Worm (Caenorhabditis elegans) whole organism, young adult: Measurements from ENCODE around the gene srz-102.

Experiments used
- B0261.1 ChIP-seq: sonication (generic microtip); optimal IDR thresholded peaks from 2 replicates; lab custom pipeline; 2016; ENCODE audit warnings: mild to moderate bottlenecking, missing genetic modification characterization, moderate library complexity, missing compliant biosample characterization
- B0336.3 ChIP-seq: fragments of 200-800 bp; sonication (Bioruptor generic); IDR thresholded peaks from 2 replicates; pipeline ENCODE4 v1.3.6; 2022; ENCODE audit warnings: missing genetic modification characterization, missing compliant biosample characterization
- D2030.7 ChIP-seq: fragments of 200-800 bp; sonication (Bioruptor generic); IDR thresholded peaks from 2 replicates; pipeline ENCODE4 v1.3.6; 2022; ENCODE audit warnings: missing genetic modification reagents, missing genetic modification characterization, missing compliant biosample characterization
- F23B12.7 ChIP-seq: sonication (generic microtip); optimal IDR thresholded peaks from 2 replicates; lab custom pipeline; 2017; ENCODE audit warnings: missing genetic modification characterization, mild to moderate bottlenecking, missing compliant biosample characterization, antibody characterized with exemption, moderate library complexity; ENCODE audit not compliant: insufficient read depth
- F55B11.4 ChIP-seq: sonication (generic microtip); optimal IDR thresholded peaks from 2 replicates; lab custom pipeline; 2016; ENCODE audit warnings: missing compliant biosample characterization, missing genetic modification characterization, borderline replicate concordance; ENCODE audit not compliant: insufficient read depth
- F57A8.1 ChIP-seq: fragments of 200-800 bp; sonication (Bioruptor generic); optimal IDR thresholded peaks from 2 replicates; lab custom pipeline; 2018; ENCODE audit warnings: mild to moderate bottlenecking, missing genetic modification characterization, moderate library complexity, missing compliant biosample characterization
- T07F8.4 ChIP-seq: sonication (generic microtip); optimal IDR thresholded peaks from 2 replicates; lab custom pipeline; 2016; ENCODE audit warnings: mild to moderate bottlenecking, missing genetic modification characterization, moderate library complexity, missing compliant biosample characterization
- ZK185.1 ChIP-seq: sonication (generic microtip); optimal IDR thresholded peaks from 2 replicates; lab custom pipeline; 2016; ENCODE audit warnings: mild to moderate bottlenecking, missing genetic modification characterization, missing compliant biosample characterization; ENCODE audit not compliant: poor library complexity, severe bottlenecking
- attf-6 ChIP-seq: fragments of 200-800 bp; sonication (Bioruptor generic); IDR thresholded peaks from 2 replicates; pipeline ENCODE4 v1.3.6; 2022; ENCODE audit warnings: missing genetic modification reagents, missing genetic modification characterization, missing compliant biosample characterization
- cebp-1 ChIP-seq, 2 experiments: fragments of 200-800 bp in 1 of 2; sonication (Bioruptor generic) in 1 of 2; sonication (generic microtip) in 1 of 2; IDR thresholded peaks in 1 of 2; optimal IDR thresholded peaks in 1 of 2; 2 replicates each; pipeline versions ENCODE4 v1.3.6 to Lab custom; 2017 to 2022; ENCODE audit warnings: missing compliant biosample characterization in 2 of 2, missing genetic modification characterization in 2 of 2, mild to moderate bottlenecking in 1 of 2, missing genetic modification reagents in 1 of 2, moderate library complexity in 1 of 2
- ceh-100 ChIP-seq: fragments of 200-800 bp; sonication (Bioruptor generic); IDR thresholded peaks from 2 replicates; pipeline ENCODE4 v1.3.6; 2022; ENCODE audit warnings: missing genetic modification reagents, missing genetic modification characterization, missing compliant biosample characterization
- die-1 ChIP-seq: sonication (generic microtip); optimal IDR thresholded peaks from 2 replicates; lab custom pipeline; 2016; ENCODE audit warnings: missing genotype, mild to moderate bottlenecking, missing genetic modification characterization, missing compliant biosample characterization
- dox-1 ChIP-seq: fragments of 200-800 bp; sonication (Bioruptor generic); IDR thresholded peaks from 2 replicates; pipeline ENCODE4 v1.3.6; 2022; ENCODE audit warnings: missing genetic modification reagents, missing genetic modification characterization, missing compliant biosample characterization
- him-1 ChIP-seq: sonication (generic microtip); optimal IDR thresholded peaks from 2 replicates; lab custom pipeline; 2016; ENCODE audit warnings: missing genotype, missing genetic modification reagents, missing genetic modification characterization, missing compliant biosample characterization
- hmg-1.2 ChIP-seq: fragments of 200-800 bp; sonication (Bioruptor generic); IDR thresholded peaks from 2 replicates; pipeline ENCODE4 v1.3.6; 2022; ENCODE audit warnings: missing genetic modification reagents, missing genetic modification characterization, missing compliant biosample characterization
- hsf-1 ChIP-seq: fragments of 200-800 bp; sonication (Bioruptor generic); IDR thresholded peaks from 2 replicates; pipeline ENCODE4 v1.3.6; 2022; ENCODE audit warnings: missing genetic modification reagents, missing genetic modification characterization, missing compliant biosample characterization
- let-607 ChIP-seq, 2 experiments: fragments of 200-800 bp in 1 of 2; sonication (Bioruptor generic) in 1 of 2; sonication (generic microtip) in 1 of 2; optimal IDR thresholded peaks; 2 replicates each; lab custom pipeline; 2016 to 2018; ENCODE audit warnings: mild to moderate bottlenecking in 2 of 2, missing compliant biosample characterization in 2 of 2, missing genetic modification characterization in 2 of 2, moderate library complexity in 2 of 2, missing genotype in 1 of 2
- lin-26 ChIP-seq: fragments of 200-800 bp; sonication (Bioruptor generic); IDR thresholded peaks from 2 replicates; pipeline ENCODE4 v1.3.6; 2022; ENCODE audit warnings: missing genetic modification reagents, missing genetic modification characterization, missing compliant biosample characterization
- lin-54 ChIP-seq: fragments of 200-800 bp; sonication (Bioruptor generic); optimal IDR thresholded peaks from 2 replicates; lab custom pipeline; 2018; ENCODE audit warnings: mild to moderate bottlenecking, missing genetic modification characterization, missing compliant biosample characterization
- lsy-27 ChIP-seq: sonication (generic microtip); optimal IDR thresholded peaks from 2 replicates; lab custom pipeline; 2017; ENCODE audit warnings: missing genetic modification characterization, mild to moderate bottlenecking, missing compliant biosample characterization, antibody characterized with exemption, missing genotype, borderline replicate concordance; ENCODE audit not compliant: insufficient read depth
- mes-4 ChIP-seq: sonication (generic microtip); optimal IDR thresholded peaks from 2 replicates; lab custom pipeline; 2016; ENCODE audit warnings: missing genotype, missing genetic modification characterization, missing compliant biosample characterization
- mxl-1 ChIP-seq: sonication (generic microtip); optimal IDR thresholded peaks from 2 replicates; lab custom pipeline; 2016; ENCODE audit warnings: missing genetic modification characterization, missing compliant biosample characterization
- nfyb-1 ChIP-seq: fragments of 200-800 bp; sonication (Bioruptor generic); IDR thresholded peaks from 2 replicates; pipeline ENCODE4 v1.3.6; 2022; ENCODE audit warnings: missing genetic modification reagents, missing genetic modification characterization, missing compliant biosample characterization
- nhr-120 ChIP-seq: fragments of 200-800 bp; sonication (Bioruptor generic); IDR thresholded peaks from 2 replicates; pipeline ENCODE4 v1.3.6; 2022; ENCODE audit warnings: missing genetic modification characterization, missing compliant biosample characterization
- nhr-80 ChIP-seq: sonication (generic microtip); optimal IDR thresholded peaks from 2 replicates; lab custom pipeline; 2016; ENCODE audit warnings: missing genetic modification characterization, missing compliant biosample characterization
- nhr-90 ChIP-seq: sonication (generic microtip); optimal IDR thresholded peaks from 2 replicates; lab custom pipeline; 2016; ENCODE audit warnings: missing genotype, mild to moderate bottlenecking, missing genetic modification characterization, missing compliant biosample characterization
- pbrm-1 ChIP-seq: fragments of 200-800 bp; sonication (Bioruptor generic); IDR thresholded peaks from 2 replicates; pipeline ENCODE4 v1.3.6; 2022; ENCODE audit warnings: missing genetic modification reagents, missing genetic modification characterization, missing compliant biosample characterization
- rcor-1 ChIP-seq: fragments of 200-800 bp; sonication (Bioruptor generic); IDR thresholded peaks from 2 replicates; pipeline ENCODE4 v1.3.6; 2022; ENCODE audit warnings: missing genetic modification reagents, missing genetic modification characterization, missing compliant biosample characterization
- rec-8 ChIP-seq, 2 experiments: sonication (generic microtip); optimal IDR thresholded peaks; 2 replicates each; lab custom pipeline; 2016; ENCODE audit warnings: mild to moderate bottlenecking in 2 of 2, missing genetic modification characterization in 2 of 2, missing genetic modification reagents in 2 of 2, missing genotype in 2 of 2, missing biosample characterization in 1 of 2, missing compliant biosample characterization in 1 of 2, moderate library complexity in 1 of 2
- repo-1 ChIP-seq: sonication (generic microtip); optimal IDR thresholded peaks from 2 replicates; lab custom pipeline; 2017; ENCODE audit warnings: mild to moderate bottlenecking, missing genetic modification characterization, missing compliant biosample characterization
- rpc-1 ChIP-seq, 2 experiments: fragments of 150-350 bp in 1 of 2; sonication (generic microtip) in 1 of 2; optimal IDR thresholded peaks; 2 replicates each; lab custom pipeline; 2014 to 2018; ENCODE audit warnings: missing biosample characterization in 1 of 2, missing genetic modification characterization in 1 of 2, missing genetic modification reagents in 1 of 2, missing genotype in 1 of 2
- sea-2 ChIP-seq: fragments of 200-800 bp; sonication (Bioruptor generic); IDR thresholded peaks from 2 replicates; pipeline ENCODE4 v1.3.6; 2022; ENCODE audit warnings: missing genetic modification characterization, missing compliant biosample characterization
- snpc-1.1 ChIP-seq: sonication (generic microtip); optimal IDR thresholded peaks from 2 replicates; lab custom pipeline; 2017; ENCODE audit warnings: missing genetic modification characterization, mild to moderate bottlenecking, missing compliant biosample characterization, antibody characterized with exemption, moderate library complexity, missing genotype, missing genetic modification reagents; ENCODE audit not compliant: insufficient read depth
- snpc-1.3 ChIP-seq: sonication (generic microtip); optimal IDR thresholded peaks from 2 replicates; lab custom pipeline; 2017; ENCODE audit warnings: missing genetic modification characterization, mild to moderate bottlenecking, missing compliant biosample characterization, antibody characterized with exemption, moderate library complexity, missing genotype, missing genetic modification reagents; ENCODE audit not compliant: insufficient read depth
- snpc-3.4 ChIP-seq: sonication (generic microtip); optimal IDR thresholded peaks from 2 replicates; lab custom pipeline; 2017; ENCODE audit warnings: missing genetic modification characterization, mild to moderate bottlenecking, missing compliant biosample characterization, antibody characterized with exemption, moderate library complexity, missing genotype, missing genetic modification reagents
- snpc-4 ChIP-seq, 5 experiments: fragments of 150-350 bp in 1 of 5; sonication (generic microtip) in 4 of 5; optimal IDR thresholded peaks; 2 replicates each; lab custom pipeline; 2014 to 2018; ENCODE audit warnings: missing genetic modification characterization in 5 of 5, missing biosample characterization in 3 of 5, antibody characterized with exemption in 2 of 5, mild to moderate bottlenecking in 2 of 5, missing compliant biosample characterization in 2 of 5, missing genotype in 2 of 5, moderate library complexity in 2 of 5, missing genetic modification reagents in 1 of 5
- tbp1 ChIP-seq: fragments of 200-800 bp; sonication (Bioruptor generic); optimal IDR thresholded peaks from 2 replicates; lab custom pipeline; 2018; ENCODE audit warnings: mild to moderate bottlenecking, missing genetic modification characterization, missing compliant biosample characterization
- tbx-9 ChIP-seq: sonication (generic microtip); optimal IDR thresholded peaks from 2 replicates; lab custom pipeline; 2016; ENCODE audit warnings: borderline replicate concordance, missing genetic modification characterization, inconsistent platforms, missing compliant biosample characterization
- unc-130 ChIP-seq: sonication (generic microtip); optimal IDR thresholded peaks from 2 replicates; lab custom pipeline; 2016; ENCODE audit warnings: missing genetic modification reagents, missing genetic modification characterization, missing compliant biosample characterization
- zfh-2 ChIP-seq: fragments of 200-800 bp; sonication (Bioruptor generic); conservative IDR thresholded peaks from 2 replicates; pipeline ENCODE4 v1.3.6; 2022; ENCODE audit warnings: missing genetic modification reagents, missing genetic modification characterization, missing compliant biosample characterization
- ztf-18 ChIP-seq: sonication (generic microtip); optimal IDR thresholded peaks from 2 replicates; lab custom pipeline; 2016; ENCODE audit warnings: missing genotype, mild to moderate bottlenecking, missing genetic modification characterization, missing compliant biosample characterization
- ztf-25 ChIP-seq: fragments of 200-800 bp; sonication (Bioruptor generic); IDR thresholded peaks from 2 replicates; pipeline ENCODE4 v1.3.6; 2022; ENCODE audit warnings: missing genetic modification reagents, missing genetic modification characterization, missing compliant biosample characterization
- ztf-26 ChIP-seq: sonication (generic microtip); optimal IDR thresholded peaks from 2 replicates; lab custom pipeline; 2017; ENCODE audit warnings: missing genetic modification characterization, missing compliant biosample characterization

srz-102 gene

ce11 chrV:16648317-16649018 is 38.9 kb upstream of the srz-102 start, which contains the start of gene W06G6.20:
W06G6.20 (minus strand) TSS chrV:16648367.
- TF ChIP-seq nhr-90 (tag; lab: Kevin White, UChicago) (peak; percentile 39), sea-2 (GFP tag; lab: Robert Waterston, UW) (no peak), nfyb-1 (GFP tag; lab: Robert Waterston, UW) (0 out of 2 replicates have a peak, but pooled peaks have one; percentile 47), him-1 (tag; lab: Kevin White, UChicago) (peak; percentile 74), lin-54 (GFP tag; lab: Kevin White, UChicago) (peak; percentile 10), ztf-18 (tag; lab: Kevin White, UChicago) (peak; percentile 37), pbrm-1 (GFP tag; lab: Robert Waterston, UW) (peak; percentile 63; the same call in 1 of the 2 replicates), dox-1 (GFP tag; lab: Robert Waterston, UW) (0 out of 2 replicates have a peak, but pooled peaks have one; percentile 18), F55B11.4 (no peak), T07F8.4 (tag; lab: Kevin White, UChicago) (peak; percentile 40), nhr-120 (no peak), tbx-9 (tag; lab: Kevin White, UChicago) (no peak), zfh-2 (GFP tag; lab: Robert Waterston, UW) (no peak), mxl-1 (peak; percentile 24), ceh-100 (GFP tag; lab: Robert Waterston, UW) (0 out of 2 replicates have a peak, but pooled peaks have one; percentile 9), rcor-1 (GFP tag; lab: Robert Waterston, UW) (no peak; the same call in 1 of the 2 replicates), mes-4 (tag; lab: Kevin White, UChicago) (no peak), cebp-1 (GFP tag; IDR thresholded peaks at IDR 0.05; lab: Robert Waterston, UW) (no peak), cebp-1 (tag; optimal IDR thresholded peaks at IDR 0.05; lab: Kevin White, UChicago) (peak; percentile 31), snpc-1.3 (tag; lab: Kevin White, UChicago) (peak; percentile 65), rpc-1 (optimal IDR thresholded peaks at IDR 0.05; lab: Kevin White, UChicago) (peak; percentile 71), rpc-1 (tag; optimal IDR thresholded peaks at IDR 0.05; lab: Kevin White, UChicago) (peak; percentile 90), lsy-27 (peak; percentile 22), D2030.7 (GFP tag; lab: Robert Waterston, UW) (0 out of 2 replicates have a peak, but pooled peaks have one; percentile 22), snpc-4 (GFP tag; optimal IDR thresholded peaks at IDR 0.05; lab: Kevin White, UChicago) (peak; percentile 44), snpc-4 (tag; optimal IDR thresholded peaks at IDR 0.05; lab: Kevin White, UChicago) (peak in 3 of 4 experiments; percentile 29 to 85 (median 76)), die-1 (tag; lab: Kevin White, UChicago) (peak; percentile 72), B0336.3 (no peak), hsf-1 (GFP tag; lab: Robert Waterston, UW) (peak; percentile 20; the same call in 1 of the 2 replicates), lin-26 (GFP tag; lab: Robert Waterston, UW) (peak; percentile 86), nhr-80 (tag; lab: Kevin White, UChicago) (peak; percentile 3), F57A8.1 (GFP tag; lab: Kevin White, UChicago) (no peak), repo-1 (tag; lab: Kevin White, UChicago) (no peak), snpc-3.4 (tag; lab: Kevin White, UChicago) (peak; percentile 59), rec-8 (tag; optimal IDR thresholded peaks at IDR 0.05; lab: Kevin White, UChicago) (peak in 1 of 2 experiments; percentile 11), snpc-1.1 (tag; lab: Kevin White, UChicago) (peak; percentile 75), attf-6 (GFP tag; lab: Robert Waterston, UW) (peak; percentile 79), unc-130 (no peak), ztf-26 (tag; lab: Kevin White, UChicago) (no peak), let-607 (tag; optimal IDR thresholded peaks at IDR 0.05; lab: Kevin White, UChicago) (peak in 1 of 2 experiments; percentile 44), F23B12.7 (tag; lab: Kevin White, UChicago) (peak; percentile 70), B0261.1 (peak; percentile 75), ZK185.1 (peak; percentile 20), ztf-25 (GFP tag; lab: Robert Waterston, UW) (peak; percentile 61; the same call in 1 of the 2 replicates), tbp1 (GFP tag; lab: Kevin White, UChicago) (peak; percentile 90), hmg-1.2 (GFP tag; lab: Robert Waterston, UW) (peak; percentile 50; the same call in 1 of the 2 replicates)
